Worm (Caenorhabditis elegans) whole organism, L3 larva: ENCODE data around the gene gid-2.

ENCODE experiments used
- R02D3.7 ChIP-seq: fragments of 150-350 bp; optimal IDR thresholded peaks from 2 replicates; lab custom pipeline; 2014; ENCODE audit warnings: missing biosample characterization, missing genetic modification characterization
- ZK546.5 ChIP-seq: sonication (generic microtip); optimal IDR thresholded peaks from 2 replicates; lab custom pipeline; 2017; ENCODE audit warnings: missing biosample characterization, missing genetic modification characterization
- aly-2 ChIP-seq: fragments of 150-350 bp; optimal IDR thresholded peaks from 2 replicates; lab custom pipeline; 2014; ENCODE audit warnings: missing biosample characterization, missing genetic modification characterization
- ama-1 ChIP-seq: fragments of 150-350 bp; optimal IDR thresholded peaks from 2 replicates; lab custom pipeline; 2018
- ceh-82 ChIP-seq: fragments of 150-350 bp; optimal IDR thresholded peaks from 2 replicates; lab custom pipeline; 2014; ENCODE audit warnings: missing biosample characterization, missing genetic modification characterization
- ceh-9 ChIP-seq: sonication (generic microtip); optimal IDR thresholded peaks from 2 replicates; lab custom pipeline; 2018; ENCODE audit warnings: missing biosample characterization, missing genetic modification characterization
- egl-27 ChIP-seq: sonication (generic microtip); optimal IDR thresholded peaks from 4 replicates; lab custom pipeline; 2017; ENCODE audit warnings: missing biosample characterization, missing genetic modification reagents, missing genetic modification characterization
- egl-5 ChIP-seq: fragments of 150-350 bp; optimal IDR thresholded peaks from 2 replicates; lab custom pipeline; 2017; ENCODE audit warnings: missing biosample characterization, missing genetic modification reagents, missing genetic modification characterization, inconsistent platforms
- elt-1 ChIP-seq: fragments of 150-350 bp; optimal IDR thresholded peaks from 2 replicates; lab custom pipeline; 2014; ENCODE audit warnings: missing biosample characterization, missing genetic modification characterization
- elt-2 ChIP-seq: sonication (generic microtip); optimal IDR thresholded peaks from 2 replicates; lab custom pipeline; 2016; ENCODE audit warnings: missing genetic modification reagents, mild to moderate bottlenecking, missing genetic modification characterization, missing compliant biosample characterization
- elt-3 ChIP-seq, 3 experiments: fragments of 150-350 bp in 1 of 3; sonication (generic microtip) in 2 of 3; optimal IDR thresholded peaks; 2 replicates in 2 of 3; 4 replicates in 1 of 3; lab custom pipeline; 2014 to 2017; ENCODE audit warnings: missing biosample characterization in 3 of 3, missing genetic modification characterization in 3 of 3
- eor-1 ChIP-seq, 2 experiments: fragments of 150-350 bp; optimal IDR thresholded peaks; 2 replicates each; lab custom pipeline; 2014 to 2018; ENCODE audit warnings: missing biosample characterization in 2 of 2, missing genetic modification characterization in 2 of 2
- fkh-10 ChIP-seq: sonication (generic microtip); optimal IDR thresholded peaks from 2 replicates; lab custom pipeline; 2017; ENCODE audit warnings: missing biosample characterization, missing genetic modification reagents, missing genetic modification characterization
- fkh-2 ChIP-seq: fragments of 150-350 bp; optimal IDR thresholded peaks from 2 replicates; lab custom pipeline; 2014; ENCODE audit warnings: missing biosample characterization, missing genetic modification reagents, missing genetic modification characterization
- fos-1 ChIP-seq: fragments of 150-350 bp; optimal IDR thresholded peaks from 2 replicates; lab custom pipeline; 2014; ENCODE audit warnings: missing biosample characterization, missing genetic modification characterization
- hmg-11 ChIP-seq: sonication (generic microtip); optimal IDR thresholded peaks from 2 replicates; lab custom pipeline; 2016; ENCODE audit warnings: missing genetic modification characterization, missing compliant biosample characterization
- jun-1 ChIP-seq: fragments of 150-350 bp; optimal IDR thresholded peaks from 2 replicates; lab custom pipeline; 2014; ENCODE audit warnings: missing biosample characterization, missing genetic modification reagents, missing genetic modification characterization
- lin-39 ChIP-seq: fragments of 150-350 bp; optimal IDR thresholded peaks from 2 replicates; lab custom pipeline; 2018; ENCODE audit warnings: missing biosample characterization, missing genetic modification reagents, missing genetic modification characterization
- mdl-1 ChIP-seq: fragments of 150-350 bp; optimal IDR thresholded peaks from 2 replicates; lab custom pipeline; 2014; ENCODE audit warnings: missing biosample characterization, missing genetic modification characterization
- mml-1 ChIP-seq: fragments of 150-350 bp; sonication (generic microtip); optimal IDR thresholded peaks from 3 replicates; lab custom pipeline; 2014; ENCODE audit warnings: missing biosample characterization, missing genetic modification characterization
- nhr-11 ChIP-seq: fragments of 150-350 bp; optimal IDR thresholded peaks from 2 replicates; lab custom pipeline; 2014; ENCODE audit warnings: missing biosample characterization, missing genetic modification characterization
- nhr-12 ChIP-seq: fragments of 150-350 bp; optimal IDR thresholded peaks from 2 replicates; lab custom pipeline; 2014; ENCODE audit warnings: missing biosample characterization, missing genetic modification characterization
- nhr-23 ChIP-seq: fragments of 150-350 bp; optimal IDR thresholded peaks from 2 replicates; lab custom pipeline; 2014; ENCODE audit warnings: missing biosample characterization, missing genetic modification reagents, missing genetic modification characterization
- nhr-237 ChIP-seq: fragments of 150-350 bp; optimal IDR thresholded peaks from 2 replicates; lab custom pipeline; 2014; ENCODE audit warnings: missing biosample characterization, missing genetic modification characterization
- nhr-25 ChIP-seq: sonication (generic microtip); optimal IDR thresholded peaks from 2 replicates; lab custom pipeline; 2017; ENCODE audit warnings: missing biosample characterization, missing genetic modification characterization
- nhr-28 ChIP-seq: fragments of 150-350 bp; optimal IDR thresholded peaks from 2 replicates; lab custom pipeline; 2014; ENCODE audit warnings: missing biosample characterization, missing genetic modification characterization
- nhr-43 ChIP-seq: sonication (generic microtip); optimal IDR thresholded peaks from 2 replicates; lab custom pipeline; 2016; ENCODE audit warnings: mild to moderate bottlenecking, missing genetic modification characterization, missing compliant biosample characterization; ENCODE audit not compliant: poor library complexity, severe bottlenecking
- nhr-67 ChIP-seq: fragments of 150-350 bp; optimal IDR thresholded peaks from 2 replicates; lab custom pipeline; 2014; ENCODE audit warnings: missing biosample characterization, missing genetic modification characterization
- nhr-76 ChIP-seq: fragments of 150-350 bp; sonication (generic microtip); optimal IDR thresholded peaks from 5 replicates; lab custom pipeline; 2014; ENCODE audit warnings: missing biosample characterization, missing genetic modification characterization
- nhr-77 ChIP-seq: fragments of 150-350 bp; optimal IDR thresholded peaks from 2 replicates; lab custom pipeline; 2014; ENCODE audit warnings: missing biosample characterization, missing genetic modification characterization
- pha-4 ChIP-seq: fragments of 150-350 bp; optimal IDR thresholded peaks from 2 replicates; lab custom pipeline; 2014; ENCODE audit warnings: missing biosample characterization, missing genetic modification reagents, missing genetic modification characterization
- pqm-1 ChIP-seq: fragments of 150-350 bp; optimal IDR thresholded peaks from 2 replicates; lab custom pipeline; 2017; ENCODE audit warnings: missing biosample characterization, missing genetic modification characterization, inconsistent platforms
- sea-2 ChIP-seq: fragments of 150-350 bp; sonication (generic microtip); optimal IDR thresholded peaks from 4 replicates; lab custom pipeline; 2014; ENCODE audit warnings: missing biosample characterization, missing genetic modification reagents, missing genetic modification characterization
- tbx-2 ChIP-seq: sonication (generic microtip); optimal IDR thresholded peaks from 2 replicates; lab custom pipeline; 2016; ENCODE audit warnings: mild to moderate bottlenecking, missing genetic modification characterization, missing compliant biosample characterization
- unc-39 ChIP-seq: sonication (generic microtip); optimal IDR thresholded peaks from 4 replicates; lab custom pipeline; 2017; ENCODE audit warnings: missing biosample characterization, missing genetic modification characterization
- ztf-11 ChIP-seq: fragments of 150-350 bp; optimal IDR thresholded peaks from 2 replicates; lab custom pipeline; 2014; ENCODE audit warnings: missing biosample characterization, missing genetic modification characterization

The gid-2 gene

DNA sequence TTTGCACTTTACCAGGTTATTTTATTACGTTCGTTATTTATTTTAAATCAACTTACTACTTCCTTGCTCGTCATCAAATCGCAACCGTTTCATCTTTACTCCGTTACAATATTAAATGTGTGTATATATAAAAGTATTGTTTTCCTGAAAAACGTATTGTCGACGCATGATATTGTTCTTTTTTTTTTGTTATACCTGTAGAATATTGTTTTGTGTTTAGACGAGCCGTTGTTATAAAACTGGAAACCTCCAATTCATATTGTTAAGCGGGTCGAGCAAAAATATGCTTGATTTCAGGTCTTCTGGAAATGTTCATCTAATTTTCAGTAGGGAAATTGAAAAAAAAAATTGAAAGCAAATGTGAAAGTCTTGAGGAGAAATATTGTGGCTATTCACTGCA lies at the start of gene gid-2:
Gene gid-2, minus strand, starts transcription at position 101 of the 400 bp plus-strand sequence.
- TF ChIP-seq nhr-11 (tag; lab: Kevin White, UChicago) (no peak), jun-1 (no peak), elt-3 (tag; optimal IDR thresholded peaks at IDR 0.05; lab: Kevin White, UChicago) (no peak), lin-39 (tag; lab: Kevin White, UChicago) (no peak), pha-4 (tag; lab: Kevin White, UChicago) (no peak), fkh-2 (no peak), nhr-77 (tag; lab: Kevin White, UChicago) (no peak), nhr-12 (tag; lab: Kevin White, UChicago) (no peak), nhr-43 (tag; lab: Kevin White, UChicago) (no peak), elt-1 (tag; lab: Kevin White, UChicago) (no peak), fkh-10 (GFP tag; lab: Kevin White, UChicago) (no peak), ZK546.5 (no peak), egl-5 (tag; lab: Kevin White, UChicago) (no peak), nhr-76 (tag; lab: Kevin White, UChicago) (no peak), ztf-11 (tag; lab: Kevin White, UChicago) (no peak), unc-39 (no peak)

- TF ChIP-seq elt-2 (tag; lab: Kevin White, UChicago), result no peak
- TF ChIP-seq hmg-11 (tag; lab: Kevin White, UChicago), result no peak
- no peak for TF ChIP-seq aly-2 (tag; lab: Kevin White, UChicago)
- peak; percentile 46 for TF ChIP-seq nhr-23
Observed at ce11 chrX:2483078-2483477, 44.3 kb upstream of the gid-2 start, which contains the start of gene K02E10.4. Gene K02E10.4, plus strand, starts transcription at chrX:2483263.

ce11 chrX:2482622-2483021 lies 43.9 kb upstream of the gid-2 start, which contains the start of gene K02E10.6:
Gene K02E10.6, minus strand, starts transcription at chrX:2482770.
- TF ChIP-seq pqm-1 (tag; lab: Kevin White, UChicago) (peak; percentile 9), ceh-82 (tag; lab: Kevin White, UChicago) (no peak), ztf-11 (tag; lab: Kevin White, UChicago) (no peak)
- TF ChIP-seq, all 47 proteins: peak for 1

ce11 chrX:2478823-2479222 lies 40.1 kb upstream of the gid-2 start, which contains the start of gene K02E10.5:
Gene K02E10.5, minus strand, starts transcription at chrX:2478923.
- no peak for TF ChIP-seq egl-27 (tag; lab: Kevin White, UChicago)
- no peak for TF ChIP-seq ZK546.5
- no peak for TF ChIP-seq nhr-76 (tag; lab: Kevin White, UChicago)
- TF ChIP-seq nhr-12 (tag; lab: Kevin White, UChicago), result no peak
- TF ChIP-seq ceh-9, result no peak
- no peak for TF ChIP-seq tbx-2 (tag; lab: Kevin White, UChicago)
- TF ChIP-seq mdl-1 (tag; lab: Kevin White, UChicago), result no peak
- no peak for TF ChIP-seq R02D3.7
- no peak for TF ChIP-seq ama-1 (lab: Kevin White, UChicago)
- no peak for TF ChIP-seq nhr-23
- no peak for TF ChIP-seq hmg-11 (tag; lab: Kevin White, UChicago)
- TF ChIP-seq pha-4 (tag; lab: Kevin White, UChicago), result no peak
- TF ChIP-seq nhr-25 (tag; lab: Kevin White, UChicago), result no peak
- no peak for TF ChIP-seq egl-5 (tag; lab: Kevin White, UChicago)
- TF ChIP-seq mml-1 (tag; lab: Kevin White, UChicago), result no peak
- no peak for TF ChIP-seq aly-2 (tag; lab: Kevin White, UChicago)
- no peak for TF ChIP-seq eor-1 (tag; optimal IDR thresholded peaks at IDR 0.05; lab: Kevin White, UChicago)

ce11 chrX:2475873-2476272 lies 37.1 kb upstream of the gid-2 start, which contains the start of gene R04B3.3:
Gene R04B3.3, minus strand, starts transcription at chrX:2475973.
- TF ChIP-seq fkh-2, result no peak
- no peak for TF ChIP-seq pha-4 (tag; lab: Kevin White, UChicago)
- no peak for TF ChIP-seq elt-2 (tag; lab: Kevin White, UChicago)
- TF ChIP-seq tbx-2 (tag; lab: Kevin White, UChicago), result no peak
- no peak for TF ChIP-seq sea-2 (GFP tag; lab: Kevin White, UChicago)
- no peak for TF ChIP-seq pqm-1 (tag; lab: Kevin White, UChicago)

DNA sequence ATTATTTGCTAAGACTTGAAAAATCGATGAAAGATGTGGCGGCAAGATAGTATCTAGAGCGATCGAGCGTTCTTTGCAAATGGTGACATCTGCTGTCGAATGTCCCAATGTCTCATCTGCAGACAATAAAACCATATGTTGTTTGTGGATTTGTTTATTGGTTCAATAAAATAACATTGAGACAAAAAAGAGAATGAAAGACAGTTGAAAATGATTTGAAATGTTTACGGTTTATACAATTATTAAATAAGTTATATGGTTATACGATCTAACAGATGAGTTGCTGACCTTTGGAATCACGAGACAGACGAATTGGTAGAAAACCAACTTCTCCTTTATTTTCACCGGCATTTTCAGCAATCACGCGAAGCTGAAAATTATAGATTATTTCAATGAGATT lies 34.9 kb upstream of the gid-2 start, which contains the start of gene R04B3.2:
Gene R04B3.2, minus strand, starts transcription at position 101 of the 400 bp plus-strand sequence.
- TF ChIP-seq fos-1 (tag; lab: Kevin White, UChicago), result no peak
- TF ChIP-seq pqm-1 (tag; lab: Kevin White, UChicago), result no peak
- TF ChIP-seq nhr-67 (tag; lab: Kevin White, UChicago), result no peak
- TF ChIP-seq egl-27 (tag; lab: Kevin White, UChicago), result no peak
- TF ChIP-seq mdl-1 (tag; lab: Kevin White, UChicago), result no peak
- no peak for TF ChIP-seq nhr-237
- no peak for TF ChIP-seq nhr-28 (tag; lab: Kevin White, UChicago)
- TF ChIP-seq ztf-11 (tag; lab: Kevin White, UChicago), result no peak
- no peak for TF ChIP-seq ama-1 (lab: Kevin White, UChicago)
- TF ChIP-seq fkh-10 (GFP tag; lab: Kevin White, UChicago), result no peak
- no peak for TF ChIP-seq egl-5 (tag; lab: Kevin White, UChicago)
- TF ChIP-seq, all 47 proteins: peak for 0
